Worm (Caenorhabditis elegans): ENCODE data around the gene pqn-41.

- TF ChIP-seq nhr-237 (tag; optimal IDR thresholded peaks at IDR 0.05) (no peak), unc-39 (tag; optimal IDR thresholded peaks at IDR 0.05) (no peak), ama-1 (optimal IDR thresholded peaks at IDR 0.05) (no peak), blmp-1 (tag; optimal IDR thresholded peaks at IDR 0.05; ENCODE audit: insufficient read depth) (no peak), nhr-11 (tag; optimal IDR thresholded peaks at IDR 0.05) (no peak), zag-1 (tag; optimal IDR thresholded peaks at IDR 0.05) (no peak)
Measured at ce11 chrIII:1928741-1929499, 23.2 kb downstream of the pqn-41 start.

Data from whole organism, L2 larva.